Fruit fly (Drosophila melanogaster): ENCODE results near the gene QC.

QC gene

dm6 chr3L:5903955-5904354 lies 1.7 kb upstream of the QC start, which contains the start of gene CG32413:
Gene CG32413, minus strand, starts transcription at chr3L:5904055.
- TF ChIP-seq cyc (GFP tag; optimal IDR thresholded peaks at IDR 0.05) (no peak), CG15336 (GFP tag; IDR thresholded peaks at IDR 0.05) (no peak), fd59A (GFP tag; optimal IDR thresholded peaks at IDR 0.05) (no peak), lz (GFP tag; optimal IDR thresholded peaks at IDR 0.05) (no peak), CG11294 (GFP tag; IDR thresholded peaks at IDR 0.05) (no peak), CG6792 (GFP tag; optimal IDR thresholded peaks at IDR 0.05) (no peak), achi (GFP tag; optimal IDR thresholded peaks at IDR 0.05) (no peak), CG10631 (GFP tag; optimal IDR thresholded peaks at IDR 0.05) (no peak), eg (GFP tag; IDR thresholded peaks at IDR 0.05) (no peak), Ets21C (GFP tag; optimal IDR thresholded peaks at IDR 0.05) (no peak), pdm3 (GFP tag; optimal IDR thresholded peaks at IDR 0.05) (no peak), CG9139 (GFP tag; optimal IDR thresholded peaks at IDR 0.05) (no peak), vri (GFP tag; optimal IDR thresholded peaks at IDR 0.05) (no peak), CG32006 (GFP tag; optimal IDR thresholded peaks at IDR 0.05) (no peak), CG7368 (GFP tag; optimal IDR thresholded peaks at IDR 0.05) (no peak)

DNA sequence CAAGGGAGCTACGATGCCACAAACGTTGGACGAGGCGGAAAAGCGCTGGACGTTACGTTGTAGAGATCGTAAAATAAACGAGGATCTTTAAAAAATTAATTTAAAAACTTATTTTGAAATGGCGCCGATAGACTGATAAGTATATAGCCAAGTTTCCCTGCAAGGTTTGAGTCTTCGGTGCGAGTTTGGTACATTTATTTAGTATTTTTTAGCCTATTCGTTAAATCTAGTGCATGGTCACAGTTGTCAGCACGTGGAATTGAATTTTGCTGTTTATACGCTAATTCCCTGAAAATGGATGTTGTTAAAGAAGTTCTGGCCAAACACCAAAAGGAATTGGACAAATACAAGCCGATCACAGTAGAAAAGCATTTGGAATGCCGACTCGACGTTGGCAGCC lies 3.0 kb downstream of the QC start, which contains the start of gene CG32409:
CG32409 (plus strand) TSS at position 224 of the 400 bp plus-strand sequence.
- TF ChIP-seq CG15336 (GFP tag; IDR thresholded peaks at IDR 0.05) (no peak), esn (GFP tag; optimal IDR thresholded peaks at IDR 0.05) (no peak), eg (GFP tag; IDR thresholded peaks at IDR 0.05) (no peak), CG10631 (GFP tag; optimal IDR thresholded peaks at IDR 0.05) (no peak), achi (GFP tag; optimal IDR thresholded peaks at IDR 0.05) (no peak), CG10669 (GFP tag; optimal IDR thresholded peaks at IDR 0.05) (no peak), Smox (GFP tag; optimal IDR thresholded peaks at IDR 0.05) (no peak), Lpt (GFP tag; optimal IDR thresholded peaks at IDR 0.05) (no peak), CG11294 (GFP tag; IDR thresholded peaks at IDR 0.05) (no peak), OdsH (GFP tag; optimal IDR thresholded peaks at IDR 0.05) (no peak), CG6163 (GFP tag; IDR thresholded peaks at IDR 0.05) (no peak), fd85E (GFP tag; optimal IDR thresholded peaks at IDR 0.05) (no peak), salr (GFP tag; optimal IDR thresholded peaks at IDR 0.05) (no peak), Blimp-1 (GFP tag; optimal IDR thresholded peaks at IDR 0.05) (no peak), vri (GFP tag; optimal IDR thresholded peaks at IDR 0.05) (no peak), Ets96B (tag; optimal IDR thresholded peaks at IDR 0.05) (no peak), Hr38 (GFP tag; optimal IDR thresholded peaks at IDR 0.05) (no peak), Gug (GFP tag; IDR thresholded peaks at IDR 0.05) (no peak), pdm3 (GFP tag; optimal IDR thresholded peaks at IDR 0.05) (no peak), fkh (GFP tag; optimal IDR thresholded peaks at IDR 0.05) (no peak)

DNA sequence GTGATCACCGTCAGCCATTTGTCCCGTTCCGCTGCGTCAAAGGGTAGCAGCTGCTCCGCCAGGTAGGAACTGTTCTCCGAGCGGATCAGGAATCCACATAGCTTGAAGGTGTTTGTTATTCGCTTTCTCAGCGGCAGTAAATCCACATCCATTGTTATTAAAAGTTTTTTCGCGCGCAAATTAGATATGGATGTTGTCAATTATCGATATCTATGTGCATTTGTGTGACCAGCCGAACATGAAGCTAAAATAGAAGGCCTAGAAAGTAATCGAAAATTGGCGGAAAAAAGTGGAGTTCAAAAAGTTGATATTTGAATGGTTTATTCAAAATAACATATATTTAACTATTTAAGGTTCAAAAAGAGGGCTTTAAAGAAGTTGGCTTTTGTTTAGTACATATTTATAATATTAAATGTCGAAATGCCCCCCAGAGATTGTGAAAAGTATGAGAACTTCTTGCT lies 5.0 kb downstream of the QC start, which contains the start of the genes PolE2 and CG5592:
PolE2 (minus strand) TSS at position 208 of the 461 bp plus-strand sequence.
CG5592 (plus strand) TSS at position 411 of the 461 bp plus-strand sequence.
- TF ChIP-seq salr (GFP tag; optimal IDR thresholded peaks at IDR 0.05) (no peak), dac (GFP tag; optimal IDR thresholded peaks at IDR 0.05) (no peak), Smox (GFP tag; optimal IDR thresholded peaks at IDR 0.05) (no peak), CG16779 (tag; optimal IDR thresholded peaks at IDR 0.05) (no peak), fkh (GFP tag; optimal IDR thresholded peaks at IDR 0.05) (no peak), cyc (GFP tag; optimal IDR thresholded peaks at IDR 0.05) (no peak), CG11294 (GFP tag; IDR thresholded peaks at IDR 0.05) (no peak), CG4318 (GFP tag; optimal IDR thresholded peaks at IDR 0.05) (no peak), Sox102F (GFP tag; optimal IDR thresholded peaks at IDR 0.05) (no peak), CG34406 (GFP tag; optimal IDR thresholded peaks at IDR 0.05) (no peak), CG8119 (GFP tag; IDR thresholded peaks at IDR 0.05) (no peak), Gug (GFP tag; IDR thresholded peaks at IDR 0.05) (no peak), ss (GFP tag; optimal IDR thresholded peaks at IDR 0.05) (no peak), net (GFP tag; optimal IDR thresholded peaks at IDR 0.05) (no peak)

DNA sequence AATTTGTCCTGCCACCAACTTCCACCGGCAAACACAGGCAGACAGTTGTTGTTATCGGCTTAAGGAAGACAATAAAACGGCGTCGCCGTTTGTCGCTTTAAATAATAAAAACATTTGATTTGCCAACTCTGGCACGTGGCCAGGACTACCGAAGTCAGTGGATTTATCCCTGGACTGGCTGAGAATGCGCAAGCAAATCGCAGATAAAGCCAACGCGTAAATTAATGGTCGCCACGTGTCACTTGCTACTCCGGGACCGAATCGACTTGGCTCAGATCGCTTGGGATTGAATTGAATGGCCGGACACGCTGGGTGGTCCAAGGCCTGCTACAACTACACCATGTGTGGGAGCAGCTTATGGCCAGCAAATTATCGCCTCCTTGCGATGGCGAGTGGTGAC lies 9.2 kb downstream of the QC start:
- TF ChIP-seq CG3032 (tag; optimal IDR thresholded peaks at IDR 0.05) = no peak
- no peak for TF ChIP-seq pdm3 (GFP tag; optimal IDR thresholded peaks at IDR 0.05)
- no peak for TF ChIP-seq net (GFP tag; optimal IDR thresholded peaks at IDR 0.05)
- no peak for TF ChIP-seq OdsH (GFP tag; optimal IDR thresholded peaks at IDR 0.05)
- TF ChIP-seq CG8632 (GFP tag; optimal IDR thresholded peaks at IDR 0.05) = no peak
- no peak for TF ChIP-seq fkh (GFP tag; optimal IDR thresholded peaks at IDR 0.05)
- TF ChIP-seq Smox (GFP tag; optimal IDR thresholded peaks at IDR 0.05) = no peak
- TF ChIP-seq fd85E (GFP tag; optimal IDR thresholded peaks at IDR 0.05) = no peak
- TF ChIP-seq achi (GFP tag; optimal IDR thresholded peaks at IDR 0.05) = no peak
